Fruit fly (Drosophila melanogaster) whole organism, wandering third instar larva: ENCODE results near the gene Nhe3.
A peak's percentile ranks its signal among the peaks of the same experiment; 100 is the strongest.

Experiments
- Abd-B ChIP-seq: fragments of >200 bp; optimal IDR thresholded peaks from 2 replicates; lab custom pipeline; 2017; ENCODE audit warnings: missing biosample characterization, missing genetic modification characterization
- CG32264 ChIP-seq: fragments of 200-800 bp; sonication (Bioruptor generic); optimal IDR thresholded peaks from 2 replicates; lab custom pipeline; 2016; ENCODE audit warnings: missing biosample characterization, missing genetic modification characterization
- CG9705 ChIP-seq: fragments of 200-800 bp; sonication (Bioruptor generic); optimal IDR thresholded peaks from 2 replicates; lab custom pipeline; 2018; ENCODE audit warnings: missing biosample characterization, mild to moderate bottlenecking, missing genetic modification characterization
- CrebA ChIP-seq: fragments of 200-800 bp; sonication (Bioruptor generic); optimal IDR thresholded peaks from 2 replicates; lab custom pipeline; 2016; ENCODE audit warnings: missing biosample characterization, mild to moderate bottlenecking, missing genetic modification characterization, borderline replicate concordance
- Dfd ChIP-seq: fragments of >200 bp; optimal IDR thresholded peaks from 2 replicates; lab custom pipeline; 2017; ENCODE audit warnings: missing biosample characterization, missing genetic modification characterization
- Dif ChIP-seq: fragments of 200-275, 200-300 bp; sonication (Bioruptor generic); optimal IDR thresholded peaks from 2 replicates; lab custom pipeline; 2018; ENCODE audit warnings: missing biosample characterization, missing genetic modification characterization; ENCODE audit not compliant: partially characterized antibody
- GATAd ChIP-seq: sonication (Bioruptor generic); optimal IDR thresholded peaks from 2 replicates; lab custom pipeline; 2016; ENCODE audit warnings: missing biosample characterization, missing genetic modification characterization
- HLH106 ChIP-seq: fragments of 200-800 bp; optimal IDR thresholded peaks from 3 replicates; lab custom pipeline; 2019; ENCODE audit warnings: missing biosample characterization, mild to moderate bottlenecking, missing genetic modification characterization, moderate library complexity
- Hnf4 ChIP-seq: fragments of 200-800 bp; sonication (Bioruptor generic); optimal IDR thresholded peaks from 2 replicates; lab custom pipeline; 2016; ENCODE audit warnings: missing biosample characterization, mild to moderate bottlenecking, missing genetic modification characterization
- Hr83 ChIP-seq: fragments of 200-300 bp; sonication (Bioruptor generic); optimal IDR thresholded peaks from 2 replicates; lab custom pipeline; 2016; ENCODE audit warnings: missing biosample characterization, mild to moderate bottlenecking, missing genetic modification characterization, moderate library complexity; ENCODE audit not compliant: poor library complexity, severe bottlenecking
- N ChIP-seq: fragments of >200 bp; optimal IDR thresholded peaks from 2 replicates; lab custom pipeline; 2018; ENCODE audit warnings: missing biosample characterization, missing external identifiers, missing genetic modification characterization
- OdsH ChIP-seq: fragments of 200-800 bp; sonication (Bioruptor generic); optimal IDR thresholded peaks from 2 replicates; lab custom pipeline; 2016; ENCODE audit warnings: missing biosample characterization, mild to moderate bottlenecking, missing genetic modification characterization
- Rel ChIP-seq, 2 experiments: fragments of 200-800 bp; sonication (Bioruptor generic) in 1 of 2; optimal IDR thresholded peaks; 2 replicates in 1 of 2; 3 replicates in 1 of 2; lab custom pipeline; 2016 to 2019; ENCODE audit warnings: mild to moderate bottlenecking in 2 of 2, missing biosample characterization in 2 of 2, missing genetic modification characterization in 2 of 2, moderate library complexity in 1 of 2
- Sp1 ChIP-seq: fragments of 200-800 bp; sonication (Bioruptor generic); optimal IDR thresholded peaks from 3 replicates; lab custom pipeline; 2019; ENCODE audit warnings: missing biosample characterization, mild to moderate bottlenecking, missing genetic modification characterization, moderate library complexity
- br ChIP-seq: fragments of 200-800 bp; sonication (Bioruptor generic); optimal IDR thresholded peaks from 2 replicates; lab custom pipeline; 2016; ENCODE audit warnings: missing biosample characterization, missing genetic modification characterization
- brk ChIP-seq: fragments of 200-800 bp; sonication (Bioruptor generic); optimal IDR thresholded peaks from 2 replicates; lab custom pipeline; 2016; ENCODE audit warnings: missing biosample characterization, mild to moderate bottlenecking, missing genetic modification characterization
- dmrt93B ChIP-seq: fragments of 200-800 bp; sonication (Bioruptor generic); optimal IDR thresholded peaks from 2 replicates; lab custom pipeline; 2018; ENCODE audit warnings: missing biosample characterization, mild to moderate bottlenecking, missing genetic modification characterization
- dsf ChIP-seq: sonication (Bioruptor generic); optimal IDR thresholded peaks from 2 replicates; lab custom pipeline; 2016; ENCODE audit warnings: missing biosample characterization, missing genetic modification characterization, borderline replicate concordance
- ey ChIP-seq: fragments of 200-800 bp; sonication (Bioruptor generic); optimal IDR thresholded peaks from 2 replicates; lab custom pipeline; 2016; ENCODE audit warnings: missing biosample characterization, missing genetic modification characterization
- foxo ChIP-seq, 2 experiments: fragments of 200-800 bp; sonication (Bioruptor generic); optimal IDR thresholded peaks; 2 replicates in 1 of 2; 3 replicates in 1 of 2; lab custom pipeline; 2016 to 2017; ENCODE audit warnings: missing biosample characterization in 2 of 2, missing genetic modification characterization in 2 of 2
- fru ChIP-seq: fragments of 200-800 bp; sonication (Bioruptor generic); optimal IDR thresholded peaks from 3 replicates; lab custom pipeline; 2016; ENCODE audit warnings: missing biosample characterization, mild to moderate bottlenecking, missing genetic modification characterization
- h ChIP-seq: fragments of 200-800 bp; sonication (Bioruptor generic); optimal IDR thresholded peaks from 3 replicates; lab custom pipeline; 2016; ENCODE audit warnings: missing biosample characterization, mild to moderate bottlenecking, missing genetic modification characterization
- jim ChIP-seq: fragments of 175-275, 200-325 bp; sonication (Bioruptor generic); optimal IDR thresholded peaks from 2 replicates; lab custom pipeline; 2016; ENCODE audit warnings: missing biosample characterization, mild to moderate bottlenecking, missing genetic modification characterization
- lola ChIP-seq: fragments of >200 bp; optimal IDR thresholded peaks from 2 replicates; lab custom pipeline; 2017; ENCODE audit warnings: missing biosample characterization, missing genetic modification characterization
- pan ChIP-seq: fragments of >200 bp; optimal IDR thresholded peaks from 2 replicates; lab custom pipeline; 2017
- psq ChIP-seq: fragments of 200-800 bp; sonication (Bioruptor generic); optimal IDR thresholded peaks from 3 replicates; lab custom pipeline; 2017; ENCODE audit warnings: missing biosample characterization, mild to moderate bottlenecking, missing genetic modification characterization, moderate library complexity
- rgr ChIP-seq: fragments of 200-800 bp; sonication (Bioruptor generic); optimal IDR thresholded peaks from 3 replicates; lab custom pipeline; 2016; ENCODE audit warnings: missing biosample characterization, mild to moderate bottlenecking, missing genetic modification characterization
- sage ChIP-seq: fragments of 200-800 bp; sonication (Bioruptor generic); optimal IDR thresholded peaks from 2 replicates; lab custom pipeline; 2016; ENCODE audit warnings: missing biosample characterization, mild to moderate bottlenecking, missing genetic modification characterization
- sv ChIP-seq: fragments of 200-800 bp; sonication (Bioruptor generic); optimal IDR thresholded peaks from 3 replicates; lab custom pipeline; 2016; ENCODE audit warnings: missing biosample characterization, missing genetic modification characterization
- usp ChIP-seq: fragments of >200 bp; optimal IDR thresholded peaks from 2 replicates; lab custom pipeline; 2017; ENCODE audit warnings: missing biosample characterization, missing genetic modification characterization
- woc ChIP-seq: sonication (Bioruptor generic); optimal IDR thresholded peaks from 2 replicates; lab custom pipeline; 2016; ENCODE audit warnings: missing biosample characterization, mild to moderate bottlenecking, missing genetic modification characterization

Nhe3 gene

dm6 chr2L:6693794-6694254 is 9.7 kb upstream of the Nhe3 start:
- TF ChIP-seq GATAd (GFP tag; lab: Kevin White, UChicago) (no peak), dsf (GFP tag; lab: Kevin White, UChicago) (no peak), CG32264 (GFP tag; lab: Kevin White, UChicago) (no peak), sage (GFP tag; lab: Kevin White, UChicago) (no peak), woc (GFP tag; lab: Kevin White, UChicago) (peak; percentile 35), h (peak; percentile 65), rgr (GFP tag; lab: Kevin White, UChicago) (peak; percentile 24), foxo (GFP tag; optimal IDR thresholded peaks at IDR 0.05; lab: Kevin White, UChicago) (peak in 1 of 2 experiments; percentile 56), br (peak; percentile 37), CG9705 (GFP tag; lab: Kevin White, UChicago) (peak; percentile 18), fru (GFP tag; lab: Kevin White, UChicago) (peak; percentile 49), lola (no peak), ey (GFP tag; lab: Kevin White, UChicago) (peak; percentile 23), psq (GFP tag; lab: Kevin White, UChicago) (peak; percentile 40), Hr83 (GFP tag; lab: Kevin White, UChicago) (no peak), CrebA (no peak), Dfd (no peak), OdsH (peak; percentile 45), HLH106 (tag; lab: Kevin White, UChicago) (peak; percentile 52), Sp1 (GFP tag; lab: Kevin White, UChicago) (peak; percentile 65), Rel (GFP tag; optimal IDR thresholded peaks at IDR 0.05; lab: Kevin White, UChicago) (no peak), Rel (tag; optimal IDR thresholded peaks at IDR 0.05; lab: Kevin White, UChicago) (no peak)

dm6 chr2L:6692048-6692447 is 7.9 kb upstream of the Nhe3 start:
- no peak for TF ChIP-seq Hnf4
- TF ChIP-seq h, result peak; percentile 2

- no peak for TF ChIP-seq sv
- no peak for TF ChIP-seq dsf (GFP tag; lab: Kevin White, UChicago)
Measured at dm6 chr2L:6686612-6687011, 2.4 kb upstream of the Nhe3 start, which contains the start of gene CG11327. TSS of gene CG11327 (minus strand) at chr2L:6686712.

dm6 chr2L:6682909-6683308 is 1.3 kb downstream of the Nhe3 start:
- TF ChIP-seq lola (no peak), CG9705 (GFP tag; lab: Kevin White, UChicago) (no peak), h (no peak), woc (GFP tag; lab: Kevin White, UChicago) (no peak), sv (no peak), CG32264 (GFP tag; lab: Kevin White, UChicago) (no peak), brk (no peak), Dfd (no peak), Abd-B (GFP tag; lab: Kevin White, UChicago) (no peak), dmrt93B (GFP tag; lab: Kevin White, UChicago) (no peak), HLH106 (tag; lab: Kevin White, UChicago) (no peak), Sp1 (GFP tag; lab: Kevin White, UChicago) (no peak), jim (GFP tag; lab: Kevin White, UChicago) (no peak), CrebA (no peak), br (no peak)

- TF ChIP-seq Hnf4 (no peak), N (no peak), psq (GFP tag; lab: Kevin White, UChicago) (no peak), Dif (GFP tag; lab: Kevin White, UChicago) (no peak), pan (no peak), woc (GFP tag; lab: Kevin White, UChicago) (no peak), Hr83 (GFP tag; lab: Kevin White, UChicago) (no peak), fru (GFP tag; lab: Kevin White, UChicago) (no peak), br (no peak), sage (GFP tag; lab: Kevin White, UChicago) (no peak), Dfd (no peak), CG9705 (GFP tag; lab: Kevin White, UChicago) (no peak), usp (GFP tag; lab: Kevin White, UChicago) (no peak), lola (no peak), Rel (GFP tag; optimal IDR thresholded peaks at IDR 0.05; lab: Kevin White, UChicago) (no peak), Rel (tag; optimal IDR thresholded peaks at IDR 0.05; lab: Kevin White, UChicago) (no peak)
Measured at dm6 chr2L:6677453-6677852, 6.7 kb downstream of the Nhe3 start, which contains the start of gene Nse1. TSS of gene Nse1 (minus strand) at chr2L:6677625.
